Worm (Caenorhabditis elegans): Measurements from ENCODE around the gene gld-3.

Gene gld-3

ce11 chrII:7154711-7155110 lies 22.3 kb downstream of the gld-3 start:
- TF ChIP-seq ceh-27 (GFP tag; optimal IDR thresholded peaks at IDR 0.05) (no peak), hrde-1 (tag; optimal IDR thresholded peaks at IDR 0.05; ENCODE audit: borderline replicate concordance) (no peak), die-1 (tag; optimal IDR thresholded peaks at IDR 0.05) (no peak), akir-1 (GFP tag; optimal IDR thresholded peaks at IDR 0.05) (no peak), zfh-2 (GFP tag; conservative IDR thresholded peaks at IDR 0.05) (peak; percentile 88), egrh-3 (GFP tag; IDR thresholded peaks at IDR 0.05) (peak; percentile 88), nhr-179 (tag; optimal IDR thresholded peaks at IDR 0.05) (no peak), lag-1 (GFP tag; IDR thresholded peaks at IDR 0.05) (no peak), hlh-26 (GFP tag; conservative IDR thresholded peaks at IDR 0.05) (no peak)

DNA sequence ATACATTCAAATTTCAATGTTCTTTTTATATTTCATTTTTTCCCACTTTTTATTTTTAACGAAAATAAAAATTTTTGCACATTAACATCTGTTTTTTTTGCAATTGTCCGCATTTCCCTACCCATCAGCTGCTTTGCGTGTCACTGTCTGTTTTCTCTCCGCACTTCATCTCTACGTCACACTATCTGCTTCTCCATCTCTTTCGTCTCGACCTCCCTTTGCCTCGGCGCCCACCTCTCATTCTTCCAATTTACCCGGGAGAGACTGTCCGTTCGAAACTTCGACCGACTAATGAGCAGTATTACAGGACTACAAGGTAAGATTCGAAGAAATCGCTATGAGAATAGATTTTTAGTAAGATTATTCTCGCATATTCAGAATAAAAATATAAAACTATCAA lies 22.9 kb downstream of the gld-3 start, which contains the start of gene C27H5.2:
C27H5.2 (plus strand) TSS at position 190 of the 400 bp plus-strand sequence.
- peak; percentile 49; the same call in 1 of the 2 replicates for TF ChIP-seq Y53G8AR.9 (GFP tag; conservative IDR thresholded peaks at IDR 0.05)
- TF ChIP-seq dpff-1 (tag; optimal IDR thresholded peaks at IDR 0.05), result no peak
- no peak for TF ChIP-seq lsl-1 (GFP tag; optimal IDR thresholded peaks at IDR 0.05)
- TF ChIP-seq lin-40 (tag; optimal IDR thresholded peaks at IDR 0.05), result no peak
- TF ChIP-seq hmg-1.2 (GFP tag; IDR thresholded peaks at IDR 0.05), result peak; percentile 14; the same call in 1 of the 2 replicates
- TF ChIP-seq somi-1 (GFP tag; optimal IDR thresholded peaks at IDR 0.05), result no peak
- no peak for TF ChIP-seq mcd-1 (GFP tag; IDR thresholded peaks at IDR 0.05)
- TF ChIP-seq ccch-3 (GFP tag; optimal IDR thresholded peaks at IDR 0.05), result no peak
- TF ChIP-seq rcor-1 (GFP tag; IDR thresholded peaks at IDR 0.05), result no peak
- TF ChIP-seq cebp-1 (GFP tag; IDR thresholded peaks at IDR 0.05), result no peak
- TF ChIP-seq cebp-1 (tag; optimal IDR thresholded peaks at IDR 0.05), result peak; percentile 9
- no peak for TF ChIP-seq dpl-1 (GFP tag; optimal IDR thresholded peaks at IDR 0.05)
- no peak for TF ChIP-seq aptf-2 (GFP tag; conservative IDR thresholded peaks at IDR 0.05)
- TF ChIP-seq ama-1 (optimal IDR thresholded peaks at IDR 0.05), result peak; percentile 14
- TF ChIP-seq ama-1 (GFP tag; optimal IDR thresholded peaks at IDR 0.05), result no peak
- TF ChIP-seq chd-7 (tag; optimal IDR thresholded peaks at IDR 0.05), result no peak
- TF ChIP-seq ceh-79 (tag; optimal IDR thresholded peaks at IDR 0.05), result no peak
- TF ChIP-seq ceh-58 (GFP tag; IDR thresholded peaks at IDR 0.05), result no peak
- no peak for TF ChIP-seq unc-62 (GFP tag; optimal IDR thresholded peaks at IDR 0.05)
- TF ChIP-seq B0019.2 (GFP tag; conservative IDR thresholded peaks at IDR 0.05), result no peak
- no peak for TF ChIP-seq mel-28 (tag; optimal IDR thresholded peaks at IDR 0.05; ENCODE audit: borderline replicate concordance)
- no peak for TF ChIP-seq lin-35 (GFP tag; optimal IDR thresholded peaks at IDR 0.05)
- TF ChIP-seq F10E7.11 (tag; optimal IDR thresholded peaks at IDR 0.05), result no peak
- TF ChIP-seq atf-7 (tag; optimal IDR thresholded peaks at IDR 0.05), result no peak
- no peak for TF ChIP-seq lag-1 (GFP tag; IDR thresholded peaks at IDR 0.05)
- TF ChIP-seq F52B5.7 (tag; optimal IDR thresholded peaks at IDR 0.05), result no peak
- no peak for TF ChIP-seq attf-5 (GFP tag; optimal IDR thresholded peaks at IDR 0.05)
- TF ChIP-seq aptf-3 (GFP tag; IDR thresholded peaks at IDR 0.05), result no peak
- peak; percentile 69 for TF ChIP-seq nhr-80 (tag; optimal IDR thresholded peaks at IDR 0.05)
- TF ChIP-seq nfyb-1 (GFP tag; IDR thresholded peaks at IDR 0.05), result no peak
- no peak for TF ChIP-seq T26A5.8 (tag; optimal IDR thresholded peaks at IDR 0.05)
- TF ChIP-seq K12H6.12 (tag; optimal IDR thresholded peaks at IDR 0.05), result no peak

Measured in whole organism, young adult.